Worm (Caenorhabditis elegans) whole organism, young adult: Measurements from ENCODE around the gene M70.5.
A peak's percentile ranks its signal among the peaks of the same experiment; 100 is the strongest.

ENCODE experiments used
- B0019.2 ChIP-seq: fragments of 200-800 bp; sonication (Bioruptor generic); conservative IDR thresholded peaks from 2 replicates; pipeline ENCODE4 v1.3.6; 2022; ENCODE audit warnings: missing genetic modification reagents, missing genetic modification characterization, missing compliant biosample characterization
- B0035.1 ChIP-seq: sonication (generic microtip); optimal IDR thresholded peaks from 2 replicates; lab custom pipeline; 2016; ENCODE audit warnings: missing genetic modification characterization, mild to moderate bottlenecking, missing compliant biosample characterization, missing genotype, missing genetic modification reagents
- B0261.1 ChIP-seq: sonication (generic microtip); optimal IDR thresholded peaks from 2 replicates; lab custom pipeline; 2016; ENCODE audit warnings: mild to moderate bottlenecking, missing genetic modification characterization, moderate library complexity, missing compliant biosample characterization
- C06A6.2 ChIP-seq: fragments of 200-800 bp; sonication (Bioruptor generic); conservative IDR thresholded peaks from 2 replicates; pipeline ENCODE4 v1.3.6; 2022; ENCODE audit warnings: missing genetic modification characterization, missing compliant biosample characterization
- F23B12.7 ChIP-seq: sonication (generic microtip); optimal IDR thresholded peaks from 2 replicates; lab custom pipeline; 2017; ENCODE audit warnings: missing genetic modification characterization, mild to moderate bottlenecking, missing compliant biosample characterization, antibody characterized with exemption, moderate library complexity; ENCODE audit not compliant: insufficient read depth
- F39B2.1 ChIP-seq: fragments of 200-800 bp; sonication (Bioruptor generic); IDR thresholded peaks from 2 replicates; pipeline ENCODE4 v1.3.6; 2022; ENCODE audit warnings: missing genetic modification reagents, missing genetic modification characterization, missing compliant biosample characterization
- F55B11.4 ChIP-seq: sonication (generic microtip); optimal IDR thresholded peaks from 2 replicates; lab custom pipeline; 2016; ENCODE audit warnings: missing compliant biosample characterization, missing genetic modification characterization, borderline replicate concordance; ENCODE audit not compliant: insufficient read depth
- K11D2.4 ChIP-seq: fragments of 200-800 bp; sonication (Bioruptor generic); IDR thresholded peaks from 2 replicates; pipeline ENCODE4 v1.3.6; 2022; ENCODE audit warnings: missing genetic modification reagents, missing genetic modification characterization, missing compliant biosample characterization
- Y53F4B.3 ChIP-seq: fragments of 200-800 bp; sonication (Bioruptor generic); IDR thresholded peaks from 2 replicates; pipeline ENCODE4 v1.3.6; 2022; ENCODE audit warnings: missing genetic modification reagents, missing genetic modification characterization, missing compliant biosample characterization
- akir-1 ChIP-seq: fragments of 200-800 bp; sonication (Bioruptor generic); optimal IDR thresholded peaks from 2 replicates; lab custom pipeline; 2018; ENCODE audit warnings: mild to moderate bottlenecking, missing genetic modification characterization, moderate library complexity, missing compliant biosample characterization
- atf-7 ChIP-seq: sonication (generic microtip); optimal IDR thresholded peaks from 2 replicates; lab custom pipeline; 2017; ENCODE audit warnings: mild to moderate bottlenecking, missing genetic modification characterization, missing compliant biosample characterization
- attf-6 ChIP-seq: fragments of 200-800 bp; sonication (Bioruptor generic); IDR thresholded peaks from 2 replicates; pipeline ENCODE4 v1.3.6; 2022; ENCODE audit warnings: missing genetic modification reagents, missing genetic modification characterization, missing compliant biosample characterization
- bed-2 ChIP-seq: fragments of 200-800 bp; sonication (Bioruptor generic); IDR thresholded peaks from 2 replicates; pipeline ENCODE4 v1.3.6; 2022; ENCODE audit warnings: missing genetic modification reagents, missing genetic modification characterization, missing compliant biosample characterization
- cebp-2 ChIP-seq: fragments of 200-800 bp; sonication (Bioruptor generic); IDR thresholded peaks from 2 replicates; pipeline ENCODE4 v1.3.6; 2022; ENCODE audit warnings: missing genetic modification characterization, missing compliant biosample characterization
- ceh-58 ChIP-seq: fragments of 200-800 bp; sonication (Bioruptor generic); IDR thresholded peaks from 2 replicates; pipeline ENCODE4 v1.3.6; 2022; ENCODE audit warnings: missing genetic modification characterization, missing compliant biosample characterization
- ceh-79 ChIP-seq: sonication (generic microtip); optimal IDR thresholded peaks from 2 replicates; lab custom pipeline; 2017; ENCODE audit warnings: mild to moderate bottlenecking, missing genetic modification characterization, missing compliant biosample characterization
- chd-7 ChIP-seq: sonication (generic microtip); optimal IDR thresholded peaks from 2 replicates; lab custom pipeline; 2016; ENCODE audit warnings: mild to moderate bottlenecking, missing genetic modification characterization, moderate library complexity, missing compliant biosample characterization
- egl-18 ChIP-seq: fragments of 200-800 bp; sonication (Bioruptor generic); IDR thresholded peaks from 2 replicates; pipeline ENCODE4 v1.3.6; 2022; ENCODE audit warnings: missing genetic modification reagents, missing genetic modification characterization, missing compliant biosample characterization
- gei-17 ChIP-seq: fragments of 200-800 bp; sonication (Bioruptor generic); optimal IDR thresholded peaks from 2 replicates; lab custom pipeline; 2018; ENCODE audit warnings: mild to moderate bottlenecking, missing genetic modification characterization, missing compliant biosample characterization
- let-607 ChIP-seq, 2 experiments: fragments of 200-800 bp in 1 of 2; sonication (Bioruptor generic) in 1 of 2; sonication (generic microtip) in 1 of 2; optimal IDR thresholded peaks; 2 replicates each; lab custom pipeline; 2016 to 2018; ENCODE audit warnings: mild to moderate bottlenecking in 2 of 2, missing compliant biosample characterization in 2 of 2, missing genetic modification characterization in 2 of 2, moderate library complexity in 2 of 2, missing genotype in 1 of 2
- lin-26 ChIP-seq: fragments of 200-800 bp; sonication (Bioruptor generic); IDR thresholded peaks from 2 replicates; pipeline ENCODE4 v1.3.6; 2022; ENCODE audit warnings: missing genetic modification reagents, missing genetic modification characterization, missing compliant biosample characterization
- madf-3 ChIP-seq: fragments of 200-800 bp; sonication (Bioruptor generic); IDR thresholded peaks from 2 replicates; pipeline ENCODE4 v1.3.6; 2022; ENCODE audit warnings: missing genetic modification reagents, missing genetic modification characterization, missing compliant biosample characterization
- mcd-1 ChIP-seq: fragments of 200-800 bp; sonication (Bioruptor generic); IDR thresholded peaks from 2 replicates; pipeline ENCODE4 v1.3.6; 2022; ENCODE audit warnings: missing genetic modification reagents, missing genetic modification characterization, missing compliant biosample characterization
- mes-4 ChIP-seq: sonication (generic microtip); optimal IDR thresholded peaks from 2 replicates; lab custom pipeline; 2016; ENCODE audit warnings: missing genotype, missing genetic modification characterization, missing compliant biosample characterization
- pha-4 ChIP-seq: fragments of 150-350 bp; sonication (generic microtip); optimal IDR thresholded peaks from 2 replicates; lab custom pipeline; 2014; ENCODE audit warnings: missing biosample characterization, missing genetic modification reagents, missing genetic modification characterization
- repo-1 ChIP-seq: sonication (generic microtip); optimal IDR thresholded peaks from 2 replicates; lab custom pipeline; 2017; ENCODE audit warnings: mild to moderate bottlenecking, missing genetic modification characterization, missing compliant biosample characterization
- sdz-38 ChIP-seq: sonication (generic microtip); optimal IDR thresholded peaks from 2 replicates; lab custom pipeline; 2016; ENCODE audit warnings: missing genotype, missing genetic modification characterization, missing compliant biosample characterization
- snpc-3.4 ChIP-seq: sonication (generic microtip); optimal IDR thresholded peaks from 2 replicates; lab custom pipeline; 2017; ENCODE audit warnings: missing genetic modification characterization, mild to moderate bottlenecking, missing compliant biosample characterization, antibody characterized with exemption, moderate library complexity, missing genotype, missing genetic modification reagents
- somi-1 ChIP-seq: fragments of 200-800 bp; sonication (Bioruptor generic); optimal IDR thresholded peaks from 2 replicates; lab custom pipeline; 2018; ENCODE audit warnings: mild to moderate bottlenecking, missing genetic modification characterization, missing compliant biosample characterization
- zim-3 ChIP-seq: sonication (generic microtip); optimal IDR thresholded peaks from 2 replicates; lab custom pipeline; 2017; ENCODE audit warnings: mild to moderate bottlenecking, missing genetic modification characterization, moderate library complexity, missing compliant biosample characterization
- ztf-22 ChIP-seq: fragments of 200-800 bp; sonication (Bioruptor generic); optimal IDR thresholded peaks from 2 replicates; lab custom pipeline; 2018; ENCODE audit warnings: mild to moderate bottlenecking, missing genetic modification characterization, moderate library complexity, missing compliant biosample characterization

M70.5 gene

ce11 chrIV:2311554-2311953 is 36.1 kb upstream of the M70.5 start (continued):
- TF ChIP-seq lin-26 (GFP tag; lab: Robert Waterston, UW): no peak
- no peak for TF ChIP-seq somi-1 (GFP tag; lab: Kevin White, UChicago)
- no peak for TF ChIP-seq K11D2.4
- TF ChIP-seq B0019.2 (GFP tag; lab: Robert Waterston, UW): no peak
- no peak for TF ChIP-seq egl-18
- TF ChIP-seq ceh-58: no peak
- no peak for TF ChIP-seq C06A6.2 (GFP tag; lab: Robert Waterston, UW)
- TF ChIP-seq mcd-1 (GFP tag; lab: Robert Waterston, UW): peak; percentile 82
- no peak for TF ChIP-seq F39B2.1
- TF ChIP-seq ztf-22: no peak
- no peak for TF ChIP-seq gei-17 (GFP tag; lab: Kevin White, UChicago)

ce11 chrIV:2308203-2308602 is 32.8 kb upstream of the M70.5 start:
- TF ChIP-seq madf-3 (GFP tag; lab: Robert Waterston, UW): 0 out of 2 replicates have a peak, but pooled peaks have one; percentile 59
- TF ChIP-seq pha-4: no peak
- TF ChIP-seq cebp-2 (GFP tag; lab: Robert Waterston, UW): no peak
- TF ChIP-seq mcd-1 (GFP tag; lab: Robert Waterston, UW): 0 out of 2 replicates have a peak, but pooled peaks have one; percentile 21
- TF ChIP-seq Y53F4B.3 (GFP tag; lab: Robert Waterston, UW): no peak

- TF ChIP-seq repo-1 (tag; lab: Kevin White, UChicago) (peak; percentile 43), chd-7 (tag; lab: Kevin White, UChicago) (peak; percentile 30), madf-3 (GFP tag; lab: Robert Waterston, UW) (no peak), atf-7 (peak; percentile 1)
Measured at ce11 chrIV:2307374-2307773, 32.0 kb upstream of the M70.5 start.

- TF ChIP-seq sdz-38 (tag; lab: Kevin White, UChicago) (no peak), attf-6 (GFP tag; lab: Robert Waterston, UW) (no peak), F23B12.7 (tag; lab: Kevin White, UChicago) (no peak), B0261.1 (tag; lab: Kevin White, UChicago) (no peak), let-607 (tag; optimal IDR thresholded peaks at IDR 0.05; lab: Kevin White, UChicago) (no peak)
Measured at ce11 chrIV:2306447-2306846, 31.0 kb upstream of the M70.5 start, which contains the start of gene mksr-2. Gene mksr-2 (minus strand): TSS chrIV:2306547.

ce11 chrIV:2300186-2300585 is 24.8 kb upstream of the M70.5 start, which contains the start of gene lin-1:
Gene lin-1 (minus strand): TSS chrIV:2300286.
- TF ChIP-seq mes-4 (tag; lab: Kevin White, UChicago) (no peak), ceh-79 (tag; lab: Kevin White, UChicago) (no peak), bed-2 (GFP tag; lab: Robert Waterston, UW) (no peak), C06A6.2 (GFP tag; lab: Robert Waterston, UW) (no peak), snpc-3.4 (tag; lab: Kevin White, UChicago) (no peak), egl-18 (no peak), B0035.1 (no peak), F55B11.4 (tag; lab: Kevin White, UChicago) (no peak), akir-1 (GFP tag; lab: Kevin White, UChicago) (no peak), B0261.1 (tag; lab: Kevin White, UChicago) (no peak), zim-3 (no peak)
